Worm (Caenorhabditis elegans) whole organism, early embryonic: ENCODE measurements around the gene srd-35.

Experiments
- B0310.2 ChIP-seq: sonication (generic microtip); optimal IDR thresholded peaks from 2 replicates; lab custom pipeline; 2016; ENCODE audit warnings: mild to moderate bottlenecking, missing genetic modification characterization, missing compliant biosample characterization
- F13C5.2 ChIP-seq: sonication (generic microtip); optimal IDR thresholded peaks from 2 replicates; lab custom pipeline; 2017; ENCODE audit warnings: mild to moderate bottlenecking, missing genetic modification characterization, inconsistent platforms, missing compliant biosample characterization
- ama-1 ChIP-seq: fragments of 150-350 bp; optimal IDR thresholded peaks from 2 replicates; lab custom pipeline; 2014
- ceh-13 ChIP-seq: fragments of 200-800 bp; sonication (Bioruptor generic); optimal IDR thresholded peaks from 2 replicates; lab custom pipeline; 2018; ENCODE audit warnings: mild to moderate bottlenecking, missing genetic modification characterization, missing compliant biosample characterization
- ceh-36 ChIP-seq: sonication (generic microtip); optimal IDR thresholded peaks from 2 replicates; lab custom pipeline; 2016; ENCODE audit warnings: missing genetic modification characterization, inconsistent platforms, missing compliant biosample characterization
- flt-1 ChIP-seq: fragments of 200-800 bp; sonication (Bioruptor generic); IDR thresholded peaks from 2 replicates; pipeline ENCODE4 v1.3.6; 2022; ENCODE audit warnings: missing genetic modification characterization, missing compliant biosample characterization
- hnd-1 ChIP-seq: sonication (generic microtip); optimal IDR thresholded peaks from 2 replicates; lab custom pipeline; 2016; ENCODE audit warnings: missing genetic modification characterization, missing compliant biosample characterization
- pes-1 ChIP-seq: fragments of 200-800 bp; sonication (Bioruptor generic); IDR thresholded peaks from 2 replicates; pipeline ENCODE4 v1.3.6; 2022; ENCODE audit warnings: missing genetic modification reagents, missing genetic modification characterization, missing compliant biosample characterization
- scrt-1 ChIP-seq: fragments of 200-800 bp; sonication (Bioruptor generic); IDR thresholded peaks from 2 replicates; pipeline ENCODE4 v1.3.6; 2022; ENCODE audit warnings: missing genetic modification characterization, missing compliant biosample characterization
- sea-1 ChIP-seq: fragments of 200-800 bp; sonication (Bioruptor generic); conservative IDR thresholded peaks from 2 replicates; pipeline ENCODE4 v1.3.6; 2022; ENCODE audit warnings: missing genetic modification characterization, missing compliant biosample characterization
- tbx-11 ChIP-seq: fragments of 200-800 bp; sonication (Bioruptor generic); IDR thresholded peaks from 2 replicates; pipeline ENCODE4 v1.3.6; 2022; ENCODE audit warnings: missing genetic modification characterization, missing compliant biosample characterization

DNA sequence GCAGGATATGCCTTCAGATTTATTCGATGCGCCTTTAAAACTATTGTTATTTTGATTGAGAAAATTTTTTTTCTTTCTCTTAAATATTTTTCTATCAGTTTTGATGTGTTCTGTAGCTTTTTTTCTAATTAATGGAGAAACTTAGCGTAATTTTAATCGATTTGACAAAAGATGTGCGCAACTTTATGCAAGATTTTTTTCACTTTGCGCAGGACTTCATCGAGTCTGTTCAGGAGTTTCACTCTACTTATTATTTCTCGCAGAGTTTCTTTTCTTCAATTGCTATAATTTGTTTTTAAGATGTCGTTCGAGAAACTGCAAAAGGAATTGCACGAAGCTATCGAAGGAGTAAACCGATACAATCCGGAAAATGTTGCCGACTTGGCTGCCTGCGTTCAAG, 10.5 kb upstream of the srd-35 start, which contains the start of gene eif-3.K:
- no peak for TF ChIP-seq F13C5.2 (tag; lab: Kevin White, UChicago)
- TF ChIP-seq ceh-36 (tag; lab: Kevin White, UChicago) = no peak
- TF ChIP-seq hnd-1 (tag; lab: Kevin White, UChicago) = no peak
- TF ChIP-seq ama-1 (lab: Kevin White, UChicago) = no peak
- TF ChIP-seq sea-1 (GFP tag; lab: Robert Waterston, UW) = no peak
- no peak for TF ChIP-seq ceh-13 (GFP tag; lab: Kevin White, UChicago)
- no peak for TF ChIP-seq pes-1
- no peak for TF ChIP-seq scrt-1 (GFP tag; lab: Robert Waterston, UW)
- no peak for TF ChIP-seq tbx-11 (GFP tag; lab: Robert Waterston, UW)
- TF ChIP-seq flt-1 (GFP tag; lab: Robert Waterston, UW) = no peak
- TF ChIP-seq B0310.2 (tag; lab: Kevin White, UChicago) = no peak
